Fruit fly (Drosophila melanogaster) whole organism, embryonic: Measurements from ENCODE around the gene Tcs6.

Source experiments
- Atf3 ChIP-seq: fragments of 200-800 bp; sonication (Bioruptor generic); optimal IDR thresholded peaks from 3 replicates; lab custom pipeline; 2016; ENCODE audit warnings: missing biosample characterization, missing genetic modification characterization
- Atf6 ChIP-seq: fragments of 200-800 bp; sonication (Bioruptor generic); IDR thresholded peaks from 2 replicates; pipeline ENCODE4 v1.3.6; 2022; ENCODE audit warnings: missing biosample characterization, missing genetic modification characterization
- Bdp1 ChIP-seq: fragments of 200-800 bp; sonication (Bioruptor generic); optimal IDR thresholded peaks from 3 replicates; lab custom pipeline; 2016; ENCODE audit warnings: missing biosample characterization, missing genetic modification characterization
- Bteb2 ChIP-seq: fragments of 200-800 bp; sonication (Bioruptor generic); optimal IDR thresholded peaks from 2 replicates; lab custom pipeline; 2016; ENCODE audit warnings: missing biosample characterization, missing genetic modification characterization
- CG11695 ChIP-seq: fragments of 200-800 bp; sonication (Bioruptor generic); IDR thresholded peaks from 3 replicates; pipeline ENCODE4 v1.3.6; 2022; ENCODE audit warnings: missing biosample characterization, missing genetic modification characterization
- CG13296 ChIP-seq: fragments of 200-800 bp; sonication (Bioruptor generic); optimal IDR thresholded peaks from 3 replicates; lab custom pipeline; 2018; ENCODE audit warnings: missing biosample characterization, mild to moderate bottlenecking, missing genetic modification characterization
- CG13894 ChIP-seq: fragments of 200-800 bp; sonication (Bioruptor generic); optimal IDR thresholded peaks from 3 replicates; lab custom pipeline; 2018; ENCODE audit warnings: missing biosample characterization, mild to moderate bottlenecking, missing genetic modification characterization, moderate library complexity
- CG17359 ChIP-seq: fragments of 200-800 bp; sonication (Bioruptor generic); optimal IDR thresholded peaks from 3 replicates; lab custom pipeline; 2018; ENCODE audit warnings: missing biosample characterization, mild to moderate bottlenecking, missing genetic modification characterization, moderate library complexity
- CG17568 ChIP-seq: fragments of 200-800 bp; sonication (Bioruptor generic); optimal IDR thresholded peaks from 2 replicates; lab custom pipeline; 2018; ENCODE audit warnings: missing biosample characterization, mild to moderate bottlenecking, missing genetic modification characterization, moderate library complexity
- CG2678 ChIP-seq: fragments of 200-800 bp; sonication (Bioruptor generic); optimal IDR thresholded peaks from 3 replicates; lab custom pipeline; 2019; ENCODE audit warnings: missing biosample characterization, mild to moderate bottlenecking, missing genetic modification characterization, moderate library complexity
- CG2889 ChIP-seq: fragments of 200-800 bp; sonication (Bioruptor generic); IDR thresholded peaks from 3 replicates; pipeline ENCODE4 v1.3.6; 2022; ENCODE audit warnings: missing biosample characterization, missing genetic modification characterization
- CG32767 ChIP-seq: fragments of 200-800 bp; sonication (Bioruptor generic); IDR thresholded peaks from 2 replicates; pipeline ENCODE4 v1.3.6; 2022; ENCODE audit warnings: missing biosample characterization, missing genetic modification characterization
- CG42726 ChIP-seq: fragments of 200-800 bp; sonication (Bioruptor generic); IDR thresholded peaks from 2 replicates; pipeline ENCODE4 v1.3.6; 2022; ENCODE audit warnings: missing biosample characterization, missing genetic modification characterization; ENCODE audit not compliant: partially characterized antibody
- CG5180 ChIP-seq: fragments of 200-800 bp; sonication (Bioruptor generic); optimal IDR thresholded peaks from 3 replicates; lab custom pipeline; 2017; ENCODE audit warnings: missing biosample characterization, missing genetic modification characterization, mild to moderate bottlenecking, moderate library complexity, missing genetic modification reagents
- CG6791 ChIP-seq: fragments of 200-800 bp; sonication (Bioruptor generic); IDR thresholded peaks from 3 replicates; pipeline ENCODE4 v1.3.6; 2022; ENCODE audit warnings: missing biosample characterization, missing genetic modification characterization; ENCODE audit not compliant: partially characterized antibody
- CG6854 ChIP-seq: fragments of 200-800 bp; sonication (Bioruptor generic); optimal IDR thresholded peaks from 3 replicates; lab custom pipeline; 2017; ENCODE audit warnings: missing biosample characterization, mild to moderate bottlenecking, missing genetic modification characterization
- CG7271 ChIP-seq: fragments of 200-800 bp; sonication (Bioruptor generic); optimal IDR thresholded peaks from 2 replicates; lab custom pipeline; 2018; ENCODE audit warnings: missing biosample characterization, mild to moderate bottlenecking, missing genetic modification characterization, moderate library complexity
- CG8478 ChIP-seq: fragments of >200 bp; optimal IDR thresholded peaks from 2 replicates; lab custom pipeline; 2018
- CG9437 ChIP-seq: fragments of 200-800 bp; sonication (Bioruptor generic); optimal IDR thresholded peaks from 2 replicates; lab custom pipeline; 2018; ENCODE audit warnings: missing biosample characterization, mild to moderate bottlenecking, missing genetic modification characterization
- E2f2 ChIP-seq: fragments of 200-800 bp; sonication (Bioruptor generic); IDR thresholded peaks from 2 replicates; pipeline ENCODE4 v1.3.6; 2022; ENCODE audit warnings: missing biosample characterization, missing genetic modification characterization
- Ets65A ChIP-seq: fragments of 200-800 bp; sonication (Bioruptor generic); peaks from one replicate; lab custom pipeline; 2016; ENCODE audit warnings: missing biosample characterization, missing genetic modification characterization
- Fer3 ChIP-seq: fragments of 200-800 bp; sonication (Bioruptor generic); optimal IDR thresholded peaks from 2 replicates; lab custom pipeline; 2018; ENCODE audit warnings: missing biosample characterization, mild to moderate bottlenecking, missing genetic modification characterization, moderate library complexity
- GATAe ChIP-seq: fragments of 200-800 bp; sonication (Bioruptor generic); conservative IDR thresholded peaks from 2 replicates; pipeline ENCODE4 v1.3.6; 2022; ENCODE audit warnings: missing biosample characterization, missing genetic modification characterization
- HLHmδ ChIP-seq: fragments of 200-800 bp; sonication (Bioruptor generic); optimal IDR thresholded peaks from 2 replicates; lab custom pipeline; 2018; ENCODE audit warnings: missing biosample characterization, mild to moderate bottlenecking, missing genetic modification characterization, moderate library complexity
- Hmr ChIP-seq: fragments of 200-800 bp; sonication (Bioruptor generic); optimal IDR thresholded peaks from 3 replicates; lab custom pipeline; 2017; ENCODE audit warnings: mild to moderate bottlenecking, missing biosample characterization, missing genetic modification reagents, missing genetic modification characterization
- Hsf ChIP-seq: fragments of 200-800 bp; sonication (Bioruptor generic); optimal IDR thresholded peaks from 3 replicates; lab custom pipeline; 2016; ENCODE audit warnings: missing biosample characterization, missing genetic modification characterization
- Jarid2 ChIP-seq: fragments of 200-800 bp; sonication (Bioruptor generic); optimal IDR thresholded peaks from 3 replicates; lab custom pipeline; 2017; ENCODE audit warnings: mild to moderate bottlenecking, missing biosample characterization, missing genetic modification reagents, missing genetic modification characterization
- Myb ChIP-seq: fragments of 200-800 bp; sonication (Bioruptor generic); optimal IDR thresholded peaks from 2 replicates; lab custom pipeline; 2016; ENCODE audit warnings: missing biosample characterization, missing genetic modification characterization
- Oli ChIP-seq: fragments of 200-800 bp; sonication (Bioruptor generic); optimal IDR thresholded peaks from 2 replicates; lab custom pipeline; 2018; ENCODE audit warnings: missing biosample characterization, mild to moderate bottlenecking, missing genetic modification characterization, moderate library complexity
- Taf1 ChIP-seq: fragments of 200-800 bp; sonication (Bioruptor generic); IDR thresholded peaks from 2 replicates; pipeline ENCODE4 v1.3.6; 2022; ENCODE audit warnings: missing biosample characterization, missing genetic modification characterization
- Trl ChIP-seq, 3 experiments: fragments of >200 bp in 2 of 3; fragments of 200-800 bp in 1 of 3; sonication (Bioruptor generic) in 1 of 3; optimal IDR thresholded peaks; 2 replicates in 1 of 3; 3 replicates in 2 of 3; lab custom pipeline; 2016 to 2017; ENCODE audit warnings: missing biosample characterization in 1 of 3, missing genetic modification characterization in 1 of 3
- aop ChIP-seq: fragments of 200-800 bp; sonication (Bioruptor generic); IDR thresholded peaks from 2 replicates; pipeline ENCODE4 v1.3.6; 2022; ENCODE audit warnings: missing biosample characterization, missing genetic modification characterization
- ase ChIP-seq: fragments of 200-800 bp; sonication (Bioruptor generic); IDR thresholded peaks from 3 replicates; pipeline ENCODE4 v1.3.6; 2022; ENCODE audit warnings: missing biosample characterization, missing genetic modification characterization
- ash1 ChIP-seq: fragments of 200-800 bp; sonication (Bioruptor generic); optimal IDR thresholded peaks from 2 replicates; lab custom pipeline; 2018; ENCODE audit warnings: missing biosample characterization, mild to moderate bottlenecking, missing genetic modification characterization
- az2 ChIP-seq: fragments of 200-800 bp; sonication (Bioruptor generic); optimal IDR thresholded peaks from 3 replicates; lab custom pipeline; 2016; ENCODE audit warnings: missing biosample characterization, missing genetic modification characterization
- cad ChIP-seq: fragments of >200 bp; optimal IDR thresholded peaks from 2 replicates; lab custom pipeline; 2017; ENCODE audit warnings: missing biosample characterization, missing genetic modification characterization
- cas ChIP-seq: fragments of 200-800 bp; sonication (Bioruptor generic); IDR thresholded peaks from 2 replicates; pipeline ENCODE4 v1.3.6; 2022; ENCODE audit warnings: missing biosample characterization, missing genetic modification characterization
- exex ChIP-seq: fragments of 200-800 bp; sonication (Bioruptor generic); optimal IDR thresholded peaks from 4 replicates; lab custom pipeline; 2018; ENCODE audit warnings: missing biosample characterization, mild to moderate bottlenecking, missing genetic modification characterization, moderate library complexity
- fd3F ChIP-seq: fragments of 200-800 bp; sonication (Bioruptor generic); optimal IDR thresholded peaks from 2 replicates; lab custom pipeline; 2018; ENCODE audit warnings: missing biosample characterization, mild to moderate bottlenecking, missing genetic modification characterization, moderate library complexity
- grn ChIP-seq: fragments of 200-800 bp; sonication (Bioruptor generic); optimal IDR thresholded peaks from 3 replicates; lab custom pipeline; 2017; ENCODE audit warnings: missing biosample characterization, missing genetic modification characterization
- gsb ChIP-seq: fragments of 200-800 bp; sonication (Bioruptor generic); IDR thresholded peaks from 2 replicates; pipeline ENCODE4 v1.3.6; 2022; ENCODE audit warnings: missing biosample characterization, missing genetic modification characterization
- gsb-n ChIP-seq: fragments of 200-800 bp; sonication (Bioruptor generic); optimal IDR thresholded peaks from 3 replicates; lab custom pipeline; 2018; ENCODE audit warnings: missing biosample characterization, mild to moderate bottlenecking, missing genetic modification characterization
- kah ChIP-seq: fragments of 200-800 bp; sonication (Bioruptor generic); optimal IDR thresholded peaks from 2 replicates; lab custom pipeline; 2018; ENCODE audit warnings: missing biosample characterization, mild to moderate bottlenecking, missing genetic modification characterization
- lmd ChIP-seq: fragments of 200-800 bp; sonication (Bioruptor generic); IDR thresholded peaks from 2 replicates; pipeline ENCODE4 v1.3.6; 2022; ENCODE audit warnings: missing biosample characterization, missing genetic modification characterization
- pb ChIP-seq: fragments of 200-800 bp; sonication (Bioruptor generic); optimal IDR thresholded peaks from 3 replicates; lab custom pipeline; 2016; ENCODE audit warnings: missing biosample characterization, missing genetic modification characterization
- pfk ChIP-seq: fragments of 200-800 bp; sonication (Bioruptor generic); optimal IDR thresholded peaks from 2 replicates; lab custom pipeline; 2018; ENCODE audit warnings: missing biosample characterization, mild to moderate bottlenecking, missing genetic modification characterization, moderate library complexity
- phol ChIP-seq: fragments of 200-800 bp; sonication (Bioruptor generic); optimal IDR thresholded peaks from 3 replicates; lab custom pipeline; 2018; ENCODE audit warnings: missing biosample characterization, mild to moderate bottlenecking, missing genetic modification characterization, moderate library complexity
- pros ChIP-seq: fragments of 200-800 bp; sonication (Bioruptor generic); optimal IDR thresholded peaks from 3 replicates; lab custom pipeline; 2019; ENCODE audit warnings: missing biosample characterization, mild to moderate bottlenecking, missing genetic modification characterization, moderate library complexity
- run ChIP-seq: fragments of 200-800 bp; sonication (Bioruptor generic); optimal IDR thresholded peaks from 3 replicates; lab custom pipeline; 2018; ENCODE audit warnings: missing biosample characterization, mild to moderate bottlenecking, missing genetic modification characterization
- sna ChIP-seq: fragments of 200-800 bp; sonication (Bioruptor generic); IDR thresholded peaks from 2 replicates; pipeline ENCODE4 v1.3.6; 2022; ENCODE audit warnings: missing biosample characterization, missing genetic modification characterization; ENCODE audit not compliant: partially characterized antibody
- sob ChIP-seq: fragments of 200-800 bp; sonication (Bioruptor generic); IDR thresholded peaks from 2 replicates; pipeline ENCODE4 v1.3.6; 2022; ENCODE audit warnings: missing biosample characterization, missing genetic modification characterization
- zen2 ChIP-seq: fragments of 200-800 bp; sonication (Bioruptor generic); IDR thresholded peaks from 3 replicates; pipeline ENCODE4 v1.3.6; 2022; ENCODE audit warnings: missing biosample characterization, missing genetic modification characterization; ENCODE audit not compliant: partially characterized antibody

The Tcs6 gene

dm6 chr3R:26072477-26072876, 14.5 kb upstream of the Tcs6 start (continued):
- TF ChIP-seq Atf3 = no peak
- TF ChIP-seq run = no peak
- no peak for TF ChIP-seq CG6854 (GFP tag; lab: Kevin White, UChicago)
- TF ChIP-seq Taf1 (GFP tag; lab: Robert Waterston, UW) = no peak
- TF ChIP-seq CG2678 (tag; lab: Kevin White, UChicago) = no peak
- TF ChIP-seq aop (GFP tag; lab: Robert Waterston, UW) = no peak
- TF ChIP-seq E2f2 (GFP tag; lab: Robert Waterston, UW) = no peak
- no peak for TF ChIP-seq cas
- no peak for TF ChIP-seq HLHmδ (GFP tag; lab: Kevin White, UChicago)
- TF ChIP-seq pros (GFP tag; lab: Kevin White, UChicago) = no peak
- no peak for TF ChIP-seq pb (GFP tag; lab: Kevin White, UChicago)
- no peak for TF ChIP-seq CG13296
- no peak for TF ChIP-seq CG42726 (GFP tag; lab: Robert Waterston, UW)
- TF ChIP-seq fd3F (GFP tag; lab: Kevin White, UChicago) = no peak
- no peak for TF ChIP-seq Jarid2 (GFP tag; lab: Kevin White, UChicago)
- TF ChIP-seq CG9437 (GFP tag; lab: Kevin White, UChicago) = no peak
- TF ChIP-seq sna = no peak
- TF ChIP-seq CG11695 (GFP tag; lab: Robert Waterston, UW) = no peak
- TF ChIP-seq CG5180 (GFP tag; lab: Kevin White, UChicago) = no peak
- peak; percentile 10 for TF ChIP-seq gsb-n (tag; lab: Kevin White, UChicago)
- peak; percentile 15 for TF ChIP-seq az2 (GFP tag; lab: Kevin White, UChicago)
- TF ChIP-seq CG7271 (tag; lab: Kevin White, UChicago) = no peak
- no peak for TF ChIP-seq Atf6 (GFP tag; lab: Robert Waterston, UW)
- peak; percentile 44; the same call in 1 of the 2 replicates for TF ChIP-seq lmd
- TF ChIP-seq CG17359 (tag; lab: Kevin White, UChicago) = no peak
- TF ChIP-seq gsb (GFP tag; lab: Robert Waterston, UW) = no peak
- TF ChIP-seq exex = no peak
- no peak for TF ChIP-seq pfk (GFP tag; lab: Kevin White, UChicago)
- TF ChIP-seq sob (GFP tag; lab: Robert Waterston, UW) = no peak
- TF ChIP-seq Hsf (GFP tag; lab: Kevin White, UChicago) = peak; percentile 10
- TF ChIP-seq CG17568 = no peak
- peak; percentile 41 for TF ChIP-seq Oli (tag; lab: Kevin White, UChicago)
- no peak for TF ChIP-seq CG6791 (GFP tag; lab: Robert Waterston, UW)
- TF ChIP-seq CG2889 = no peak
- TF ChIP-seq CG32767 = no peak
- TF ChIP-seq CG13894 (tag; lab: Kevin White, UChicago) = no peak
- TF ChIP-seq Myb (GFP tag; lab: Kevin White, UChicago) = no peak
- TF ChIP-seq grn = no peak
- TF ChIP-seq ase = no peak
- no peak for TF ChIP-seq ash1
- TF ChIP-seq Trl (optimal IDR thresholded peaks at IDR 0.05; lab: Kevin White, UChicago) = no peak
- no peak for TF ChIP-seq Trl (GFP tag; optimal IDR thresholded peaks at IDR 0.05; lab: Kevin White, UChicago)
- TF ChIP-seq zen2 (GFP tag; lab: Robert Waterston, UW) = no peak
- no peak for TF ChIP-seq Hmr (GFP tag; lab: Kevin White, UChicago)
- TF ChIP-seq phol (tag; lab: Kevin White, UChicago) = peak; percentile 26
- TF ChIP-seq kah (GFP tag; lab: Kevin White, UChicago) = no peak
- TF ChIP-seq Bdp1 (GFP tag; lab: Kevin White, UChicago) = no peak
- TF ChIP-seq Bteb2 (GFP tag; lab: Kevin White, UChicago) = no peak
- no peak for TF ChIP-seq GATAe (GFP tag; lab: Robert Waterston, UW)
- no peak for TF ChIP-seq cad (GFP tag; lab: Kevin White, UChicago)
- no peak for TF ChIP-seq Fer3 (tag; lab: Kevin White, UChicago)
- TF ChIP-seq CG8478 (lab: Kevin White, UChicago) = no peak
- TF ChIP-seq Ets65A (GFP tag; lab: Kevin White, UChicago) = no peak
